Worm (Caenorhabditis elegans): ENCODE results near the gene M04B2.4.

M04B2.4 gene

ce11 chrIV:11549694-11550093, 28.9 kb upstream of the M04B2.4 start:
- TF ChIP-seq pha-4 (tag; optimal IDR thresholded peaks at IDR 0.05) = no peak
- TF ChIP-seq Y67H2A.10 (GFP tag; conservative IDR thresholded peaks at IDR 0.05) = no peak
- TF ChIP-seq nhr-27 (tag; optimal IDR thresholded peaks at IDR 0.05) = no peak
- TF ChIP-seq mxl-1 (tag; optimal IDR thresholded peaks at IDR 0.05) = peak; percentile 6
- no peak for TF ChIP-seq egl-18 (GFP tag; IDR thresholded peaks at IDR 0.05)
- TF ChIP-seq B0019.2 (GFP tag; conservative IDR thresholded peaks at IDR 0.05) = no peak; the same call in 1 of the 2 replicates
- TF ChIP-seq dpff-1 (tag; optimal IDR thresholded peaks at IDR 0.05) = no peak
- peak; percentile 58 for TF ChIP-seq F33H1.4 (GFP tag; IDR thresholded peaks at IDR 0.05)
- TF ChIP-seq mcd-1 (GFP tag; IDR thresholded peaks at IDR 0.05) = no peak; the same call in 1 of the 2 replicates
- TF ChIP-seq ZK185.1 (tag; optimal IDR thresholded peaks at IDR 0.05; ENCODE audit: poor library complexity, severe bottlenecking) = peak; percentile 86
- TF ChIP-seq mel-28 (tag; optimal IDR thresholded peaks at IDR 0.05; ENCODE audit: borderline replicate concordance) = no peak
- TF ChIP-seq madf-8 (GFP tag; conservative IDR thresholded peaks at IDR 0.05) = no peak
- no peak for TF ChIP-seq T26A5.8 (tag; optimal IDR thresholded peaks at IDR 0.05)
- TF ChIP-seq hsf-1 (GFP tag; IDR thresholded peaks at IDR 0.05) = no peak
- TF ChIP-seq attf-3 (GFP tag; conservative IDR thresholded peaks at IDR 0.05) = peak; percentile 61; the same call in 1 of the 2 replicates
- no peak for TF ChIP-seq C06A6.2 (GFP tag; conservative IDR thresholded peaks at IDR 0.05)
- TF ChIP-seq madf-3 (GFP tag; IDR thresholded peaks at IDR 0.05) = 0 out of 2 replicates have a peak, but pooled peaks have one; percentile 20
- TF ChIP-seq tbx-9 (tag; optimal IDR thresholded peaks at IDR 0.05; ENCODE audit: borderline replicate concordance) = no peak
- peak; percentile 88 for TF ChIP-seq snpc-3.4 (tag; optimal IDR thresholded peaks at IDR 0.05)
- TF ChIP-seq snpc-4 (GFP tag; optimal IDR thresholded peaks at IDR 0.05) = peak; percentile 79
- TF ChIP-seq snpc-4 (tag; optimal IDR thresholded peaks at IDR 0.05) = peak in 3 of 4 experiments; percentile 65 to 85 (median 81)
- TF ChIP-seq pbrm-1 (GFP tag; IDR thresholded peaks at IDR 0.05) = no peak
- TF ChIP-seq F22D6.2 (tag; optimal IDR thresholded peaks at IDR 0.05) = peak; percentile 46
- peak; percentile 72 for TF ChIP-seq D2030.7 (GFP tag; IDR thresholded peaks at IDR 0.05)
- no peak; the same call in 1 of the 2 replicates for TF ChIP-seq ztf-28 (GFP tag; IDR thresholded peaks at IDR 0.05)
- no peak for TF ChIP-seq ets-4 (GFP tag; optimal IDR thresholded peaks at IDR 0.05)
- TF ChIP-seq fkh-3 (tag; optimal IDR thresholded peaks at IDR 0.05) = no peak
- no peak for TF ChIP-seq unc-62 (GFP tag; optimal IDR thresholded peaks at IDR 0.05)
- TF ChIP-seq athp-1 (tag; optimal IDR thresholded peaks at IDR 0.05) = no peak
- no peak for TF ChIP-seq ztf-6 (GFP tag; IDR thresholded peaks at IDR 0.05)
- TF ChIP-seq cebp-2 (GFP tag; IDR thresholded peaks at IDR 0.05) = 0 out of 2 replicates have a peak, but pooled peaks have one; percentile 71
- no peak for TF ChIP-seq nfya-2 (GFP tag; IDR thresholded peaks at IDR 0.05)
- no peak for TF ChIP-seq zfh-2 (GFP tag; conservative IDR thresholded peaks at IDR 0.05)
- TF ChIP-seq hmg-1.2 (GFP tag; IDR thresholded peaks at IDR 0.05) = peak; percentile 70
- no peak for TF ChIP-seq madf-10 (tag; optimal IDR thresholded peaks at IDR 0.05)
- peak; percentile 82 for TF ChIP-seq T07F8.4 (tag; optimal IDR thresholded peaks at IDR 0.05)
- TF ChIP-seq B0261.1 (tag; optimal IDR thresholded peaks at IDR 0.05) = peak; percentile 87
- TF ChIP-seq attf-6 (GFP tag; IDR thresholded peaks at IDR 0.05) = no peak
- no peak; the same call in 1 of the 2 replicates for TF ChIP-seq Y56A3A.18 (GFP tag; IDR thresholded peaks at IDR 0.05)
- no peak for TF ChIP-seq F57C9.4 (tag; optimal IDR thresholded peaks at IDR 0.05)
- peak; percentile 84 to 89 for TF ChIP-seq rec-8 (tag; optimal IDR thresholded peaks at IDR 0.05)
- peak; percentile 98 for TF ChIP-seq rpc-1 (optimal IDR thresholded peaks at IDR 0.05)
- peak; percentile 95 for TF ChIP-seq rpc-1 (tag; optimal IDR thresholded peaks at IDR 0.05)
- TF ChIP-seq mes-4 (tag; optimal IDR thresholded peaks at IDR 0.05) = peak; percentile 65
- TF ChIP-seq ztf-3 (GFP tag; optimal IDR thresholded peaks at IDR 0.05) = no peak
- TF ChIP-seq lsl-1 (GFP tag; optimal IDR thresholded peaks at IDR 0.05) = no peak
- no peak for TF ChIP-seq lin-40 (tag; optimal IDR thresholded peaks at IDR 0.05)
- peak; percentile 67 for TF ChIP-seq ztf-26 (tag; optimal IDR thresholded peaks at IDR 0.05)
- TF ChIP-seq chd-7 (tag; optimal IDR thresholded peaks at IDR 0.05) = no peak

All from whole organism, young adult.